Worm (Caenorhabditis elegans): ENCODE results near the gene gck-4.

ce11 chrX:13631122-13631672 lies 45.8 kb upstream of the gck-4 start, which contains the start of gene nlg-1:
- no peak for TF ChIP-seq cog-1 (tag; optimal IDR thresholded peaks at IDR 0.05)
- TF ChIP-seq ztf-23 (GFP tag; IDR thresholded peaks at IDR 0.05), result no peak
- TF ChIP-seq tab-1 (GFP tag; IDR thresholded peaks at IDR 0.05), result no peak
